Fruit fly (Drosophila melanogaster) whole organism, embryonic: ENCODE data around the gene CG5346.
A peak's percentile ranks its signal among the peaks of the same experiment; 100 is the strongest.

Experiments
- Awh ChIP-seq: fragments of 200-800 bp; sonication (Bioruptor generic); IDR thresholded peaks from 2 replicates; pipeline ENCODE4, ENCODE4 v1.3.6; 2022; ENCODE audit warnings: missing biosample characterization, missing genetic modification characterization
- CG10274 ChIP-seq: fragments of 200-800 bp; sonication (Bioruptor generic); optimal IDR thresholded peaks from 3 replicates; lab custom pipeline; 2017; ENCODE audit warnings: missing biosample characterization, mild to moderate bottlenecking, missing genetic modification characterization
- CG11247 ChIP-seq: fragments of 200-800 bp; sonication (Bioruptor generic); IDR thresholded peaks from 2 replicates; pipeline ENCODE4 v1.3.6; 2022; ENCODE audit warnings: missing biosample characterization, missing genetic modification characterization
- CG11504 ChIP-seq: fragments of 200-800 bp; sonication (Bioruptor generic); optimal IDR thresholded peaks from 3 replicates; lab custom pipeline; 2019; ENCODE audit warnings: missing biosample characterization, mild to moderate bottlenecking, missing genetic modification characterization, moderate library complexity
- CG13123 ChIP-seq: fragments of 200-800 bp; sonication (Bioruptor generic); optimal IDR thresholded peaks from 2 replicates; lab custom pipeline; 2016; ENCODE audit warnings: missing biosample characterization, missing genetic modification characterization
- CG13624 ChIP-seq: fragments of 200-800 bp; sonication (Bioruptor generic); optimal IDR thresholded peaks from 2 replicates; lab custom pipeline; 2016; ENCODE audit warnings: missing biosample characterization, missing genetic modification characterization
- CG13775 ChIP-seq: fragments of 200-800 bp; sonication (Bioruptor generic); optimal IDR thresholded peaks from 3 replicates; lab custom pipeline; 2017; ENCODE audit warnings: missing biosample characterization, mild to moderate bottlenecking, missing genetic modification characterization
- CG14965 ChIP-seq: fragments of 200-800 bp; sonication (Bioruptor generic); optimal IDR thresholded peaks from 2 replicates; lab custom pipeline; 2016; ENCODE audit warnings: missing biosample characterization, missing genetic modification characterization, borderline replicate concordance
- CG15011 ChIP-seq: fragments of 200-800 bp; sonication (Bioruptor generic); optimal IDR thresholded peaks from 3 replicates; lab custom pipeline; 2018; ENCODE audit warnings: missing biosample characterization, mild to moderate bottlenecking, missing genetic modification characterization
- CG16863 ChIP-seq: fragments of 200-800 bp; sonication (Bioruptor generic); optimal IDR thresholded peaks from 3 replicates; lab custom pipeline; 2016; ENCODE audit warnings: missing biosample characterization, missing genetic modification characterization
- CG18619 ChIP-seq: fragments of 200-800 bp; sonication (Bioruptor generic); optimal IDR thresholded peaks from 3 replicates; lab custom pipeline; 2017; ENCODE audit warnings: missing biosample characterization, mild to moderate bottlenecking, missing genetic modification characterization
- CG2875 ChIP-seq: fragments of 200-800 bp; sonication (Bioruptor generic); optimal IDR thresholded peaks from 2 replicates; lab custom pipeline; 2017; ENCODE audit warnings: missing biosample characterization, mild to moderate bottlenecking, missing genetic modification characterization, missing genetic modification reagents
- CG30431 ChIP-seq: fragments of 200-800 bp; sonication (Bioruptor generic); optimal IDR thresholded peaks from 2 replicates; lab custom pipeline; 2017; ENCODE audit warnings: missing biosample characterization, missing genetic modification characterization
- CG33557 ChIP-seq: fragments of 200-800 bp; sonication (Bioruptor generic); optimal IDR thresholded peaks from 2 replicates; lab custom pipeline; 2019; ENCODE audit warnings: missing biosample characterization, mild to moderate bottlenecking, missing genetic modification characterization, moderate library complexity
- CG34376 ChIP-seq: fragments of 200-800 bp; sonication (Bioruptor generic); optimal IDR thresholded peaks from 2 replicates; lab custom pipeline; 2018; ENCODE audit warnings: missing biosample characterization, mild to moderate bottlenecking, missing genetic modification characterization
- CG43689 ChIP-seq: fragments of 200-800 bp; sonication (Bioruptor generic); IDR thresholded peaks from 2 replicates; pipeline ENCODE4 v1.3.6; 2022; ENCODE audit warnings: missing biosample characterization, missing genetic modification characterization
- CG4730 ChIP-seq: fragments of 200-800 bp; sonication (Bioruptor generic); IDR thresholded peaks from 2 replicates; pipeline ENCODE4 v1.3.6; 2022; ENCODE audit warnings: missing biosample characterization, missing genetic modification characterization
- CG5180 ChIP-seq: fragments of 200-800 bp; sonication (Bioruptor generic); optimal IDR thresholded peaks from 3 replicates; lab custom pipeline; 2017; ENCODE audit warnings: missing biosample characterization, missing genetic modification characterization, mild to moderate bottlenecking, moderate library complexity, missing genetic modification reagents
- CG7556 ChIP-seq: fragments of 200-800 bp; sonication (Bioruptor generic); optimal IDR thresholded peaks from 2 replicates; lab custom pipeline; 2017; ENCODE audit warnings: missing biosample characterization, mild to moderate bottlenecking, missing genetic modification characterization
- CG9797 ChIP-seq: fragments of 200-800 bp; sonication (Bioruptor generic); optimal IDR thresholded peaks from 3 replicates; lab custom pipeline; 2018; ENCODE audit warnings: missing biosample characterization, mild to moderate bottlenecking, missing genetic modification characterization
- Deaf1 ChIP-seq: fragments of 200-800 bp; optimal IDR thresholded peaks from 3 replicates; lab custom pipeline; 2019; ENCODE audit warnings: missing biosample characterization, mild to moderate bottlenecking, missing genetic modification characterization, moderate library complexity
- Doc2 ChIP-seq: fragments of 200-800 bp; sonication (Bioruptor generic); IDR thresholded peaks from 2 replicates; pipeline ENCODE4 v1.3.6; 2022; ENCODE audit warnings: missing biosample characterization, missing genetic modification characterization
- Doc3 ChIP-seq: fragments of 200-800 bp; sonication (Bioruptor generic); IDR thresholded peaks from 3 replicates; pipeline ENCODE4 v1.3.6; 2022; ENCODE audit warnings: missing biosample characterization, missing genetic modification characterization; ENCODE audit not compliant: partially characterized antibody
- Hand ChIP-seq: fragments of 200-800 bp; sonication (Bioruptor generic); optimal IDR thresholded peaks from 2 replicates; lab custom pipeline; 2017; ENCODE audit warnings: mild to moderate bottlenecking, missing biosample characterization, missing genetic modification reagents, missing genetic modification characterization
- Hr3 ChIP-seq: fragments of 200-800 bp; sonication (Bioruptor generic); optimal IDR thresholded peaks from 3 replicates; lab custom pipeline; 2016; ENCODE audit warnings: missing biosample characterization, missing genetic modification characterization
- Hr51 ChIP-seq, 2 experiments: fragments of 200-800 bp; sonication (Bioruptor generic); optimal IDR thresholded peaks; 2 replicates in 1 of 2; 3 replicates in 1 of 2; lab custom pipeline; 2016 to 2018; ENCODE audit warnings: missing biosample characterization in 2 of 2, missing genetic modification characterization in 2 of 2, mild to moderate bottlenecking in 1 of 2, moderate library complexity in 1 of 2
- Lhr ChIP-seq: fragments of 200-800 bp; sonication (Bioruptor generic); optimal IDR thresholded peaks from 3 replicates; lab custom pipeline; 2017; ENCODE audit warnings: mild to moderate bottlenecking, missing biosample characterization, missing genetic modification reagents, missing genetic modification characterization
- Six4 ChIP-seq: fragments of 200-800 bp; sonication (Bioruptor generic); optimal IDR thresholded peaks from 2 replicates; lab custom pipeline; 2016; ENCODE audit warnings: missing biosample characterization, missing genetic modification characterization
- Usf ChIP-seq: fragments of 200-800 bp; sonication (Bioruptor generic); optimal IDR thresholded peaks from 2 replicates; lab custom pipeline; 2017; ENCODE audit warnings: missing genotype, missing biosample characterization, missing genetic modification characterization
- ato ChIP-seq: fragments of 200-800 bp; sonication (Bioruptor generic); IDR thresholded peaks from 2 replicates; pipeline ENCODE4 v1.3.6; 2022; ENCODE audit warnings: missing biosample characterization, missing genetic modification characterization; ENCODE audit not compliant: partially characterized antibody
- bigmax ChIP-seq: fragments of 200-800 bp; sonication (Bioruptor generic); optimal IDR thresholded peaks from 2 replicates; lab custom pipeline; 2018; ENCODE audit warnings: missing biosample characterization, mild to moderate bottlenecking, missing genetic modification characterization
- chinmo ChIP-seq: fragments of 200-800 bp; sonication (Bioruptor generic); IDR thresholded peaks from 4 replicates; pipeline ENCODE4 v1.3.6; 2022; ENCODE audit warnings: missing biosample characterization, missing genetic modification characterization; ENCODE audit not compliant: partially characterized antibody
- ci ChIP-seq: fragments of 200-800 bp; sonication (Bioruptor generic); IDR thresholded peaks from 3 replicates; pipeline ENCODE4 v1.3.6; 2022; ENCODE audit warnings: missing biosample characterization, missing genetic modification characterization
- corto ChIP-seq: fragments of 200-800 bp; sonication (Bioruptor generic); optimal IDR thresholded peaks from 2 replicates; lab custom pipeline; 2016; ENCODE audit warnings: missing biosample characterization, mild to moderate bottlenecking, missing genetic modification characterization, moderate library complexity
- dm ChIP-seq: fragments of 200-800 bp; sonication (Bioruptor generic); optimal IDR thresholded peaks from 3 replicates; lab custom pipeline; 2016; ENCODE audit warnings: missing biosample characterization, missing genetic modification characterization
- dmrt11E ChIP-seq: fragments of 200-800 bp; sonication (Bioruptor generic); optimal IDR thresholded peaks from 3 replicates; lab custom pipeline; 2018; ENCODE audit warnings: missing biosample characterization, mild to moderate bottlenecking, missing genetic modification characterization, moderate library complexity
- ems ChIP-seq: fragments of 200-800 bp; sonication (Bioruptor generic); optimal IDR thresholded peaks from 3 replicates; lab custom pipeline; 2016; ENCODE audit warnings: missing biosample characterization, missing genetic modification characterization
- fd3F ChIP-seq: fragments of 200-800 bp; sonication (Bioruptor generic); optimal IDR thresholded peaks from 2 replicates; lab custom pipeline; 2018; ENCODE audit warnings: missing biosample characterization, mild to moderate bottlenecking, missing genetic modification characterization, moderate library complexity
- gcm2 ChIP-seq: fragments of 200-800 bp; sonication (Bioruptor generic); optimal IDR thresholded peaks from 2 replicates; lab custom pipeline; 2016; ENCODE audit warnings: missing biosample characterization, missing genetic modification characterization
- gfzf ChIP-seq: fragments of 200-800 bp; sonication (Bioruptor generic); optimal IDR thresholded peaks from 2 replicates; lab custom pipeline; 2016; ENCODE audit warnings: missing biosample characterization, mild to moderate bottlenecking, missing genetic modification characterization, moderate library complexity
- klu ChIP-seq: fragments of 200-800 bp; sonication (Bioruptor generic); IDR thresholded peaks from 2 replicates; pipeline ENCODE4 v1.3.6; 2022; ENCODE audit warnings: missing biosample characterization, missing genetic modification characterization
- nau ChIP-seq: fragments of 200-800 bp; sonication (Bioruptor generic); optimal IDR thresholded peaks from 3 replicates; lab custom pipeline; 2017; ENCODE audit warnings: missing biosample characterization, mild to moderate bottlenecking, missing genetic modification characterization, missing genetic modification reagents
- peb ChIP-seq: fragments of 200-800 bp; sonication (Bioruptor generic); IDR thresholded peaks from 2 replicates; pipeline ENCODE4 v1.3.6; 2022; ENCODE audit warnings: missing biosample characterization, missing genetic modification characterization
- phol ChIP-seq: fragments of 200-800 bp; sonication (Bioruptor generic); optimal IDR thresholded peaks from 3 replicates; lab custom pipeline; 2018; ENCODE audit warnings: missing biosample characterization, mild to moderate bottlenecking, missing genetic modification characterization, moderate library complexity
- prd ChIP-seq, 3 experiments: fragments of >200 bp in 2 of 3; fragments of 200-800 bp in 1 of 3; sonication (Bioruptor generic) in 1 of 3; optimal IDR thresholded peaks in 2 of 3; IDR thresholded peaks in 1 of 3; 2 replicates in 2 of 3; 3 replicates in 1 of 3; pipeline versions ENCODE4 v1.3.6 to Lab custom; 2017 to 2022; ENCODE audit warnings: missing biosample characterization in 1 of 3, missing genetic modification characterization in 1 of 3
- row ChIP-seq: fragments of 200-800 bp; sonication (Bioruptor generic); IDR thresholded peaks from 3 replicates; pipeline ENCODE4 v1.3.6; 2022; ENCODE audit warnings: missing biosample characterization, missing genetic modification characterization
- scrt ChIP-seq: fragments of 200-800 bp; sonication (Bioruptor generic); optimal IDR thresholded peaks from 2 replicates; lab custom pipeline; 2018; ENCODE audit warnings: missing biosample characterization, mild to moderate bottlenecking, missing genetic modification characterization, moderate library complexity
- zfh2 ChIP-seq: fragments of 200-800 bp; sonication (Bioruptor generic); optimal IDR thresholded peaks from 2 replicates; lab custom pipeline; 2016; ENCODE audit warnings: missing biosample characterization, missing genetic modification characterization

Gene CG5346

dm6 chr3R:22494523-22495309, 33.7 kb downstream of the CG5346 start (continued):
- TF ChIP-seq CG33557 (GFP tag; lab: Kevin White, UChicago), result no peak
- peak; percentile 27; the same call in 1 of the 2 replicates for TF ChIP-seq CG43689 (GFP tag; lab: Robert Waterston, UW)
- TF ChIP-seq corto (GFP tag; lab: Kevin White, UChicago), result no peak
- TF ChIP-seq CG14965 (GFP tag; lab: Kevin White, UChicago), result no peak
- no peak for TF ChIP-seq CG30431 (GFP tag; lab: Kevin White, UChicago)
- no peak for TF ChIP-seq CG13624 (GFP tag; lab: Kevin White, UChicago)
- TF ChIP-seq ems (GFP tag; lab: Kevin White, UChicago), result no peak
- no peak for TF ChIP-seq zfh2
- TF ChIP-seq CG15011 (GFP tag; lab: Kevin White, UChicago), result no peak
- TF ChIP-seq peb (GFP tag; lab: Robert Waterston, UW), result no peak
- TF ChIP-seq klu (GFP tag; lab: Robert Waterston, UW), result no peak
- TF ChIP-seq Six4, result peak; percentile 9
- TF ChIP-seq CG16863 (GFP tag; lab: Kevin White, UChicago), result no peak
- no peak for TF ChIP-seq ci (GFP tag; lab: Robert Waterston, UW)
- peak; percentile 65 for TF ChIP-seq phol (tag; lab: Kevin White, UChicago)
- peak; percentile 50 for TF ChIP-seq nau (GFP tag; lab: Kevin White, UChicago)
- no peak for TF ChIP-seq gcm2 (GFP tag; lab: Kevin White, UChicago)
- TF ChIP-seq dmrt11E (tag; lab: Kevin White, UChicago), result no peak
- TF ChIP-seq Hr3, result no peak
- TF ChIP-seq scrt (GFP tag; lab: Kevin White, UChicago), result peak; percentile 52
- TF ChIP-seq Lhr (GFP tag; lab: Kevin White, UChicago), result no peak
- TF ChIP-seq Awh (GFP tag; lab: Robert Waterston, UW), result no peak
- no peak for TF ChIP-seq Hand
- peak; percentile 70 for TF ChIP-seq CG11504
- TF ChIP-seq Hr51 (GFP tag; optimal IDR thresholded peaks at IDR 0.05; lab: Kevin White, UChicago), result peak in 1 of 2 experiments; percentile 21
- TF ChIP-seq CG13775 (GFP tag; lab: Kevin White, UChicago), result no peak
- no peak for TF ChIP-seq Doc2 (GFP tag; lab: Robert Waterston, UW)
- no peak for TF ChIP-seq CG13123 (GFP tag; lab: Kevin White, UChicago)
- peak; percentile 53 for TF ChIP-seq CG7556 (GFP tag; lab: Kevin White, UChicago)
- no peak for TF ChIP-seq fd3F
- TF ChIP-seq CG4730 (GFP tag; lab: Robert Waterston, UW), result no peak
- no peak for TF ChIP-seq gfzf
- no peak for TF ChIP-seq Usf (GFP tag; lab: Kevin White, UChicago)
- TF ChIP-seq CG18619 (GFP tag; lab: Kevin White, UChicago), result no peak
- peak; percentile 60 for TF ChIP-seq row (GFP tag; lab: Robert Waterston, UW)
- TF ChIP-seq CG5180 (GFP tag; lab: Kevin White, UChicago), result no peak
- no peak for TF ChIP-seq prd (optimal IDR thresholded peaks at IDR 0.05; lab: Kevin White, UChicago)
- TF ChIP-seq prd (GFP tag; IDR thresholded peaks at IDR 0.05; lab: Robert Waterston, UW), result 0 out of 3 replicates have a peak, but pooled peaks have one; percentile 33
- no peak for TF ChIP-seq CG10274 (GFP tag; lab: Kevin White, UChicago)
- no peak for TF ChIP-seq CG2875 (GFP tag; lab: Kevin White, UChicago)
- TF ChIP-seq Doc3, result no peak
- no peak for TF ChIP-seq CG9797
- no peak for TF ChIP-seq CG34376 (GFP tag; lab: Kevin White, UChicago)
- TF ChIP-seq dm (GFP tag; lab: Kevin White, UChicago), result no peak
- TF ChIP-seq CG11247 (GFP tag; lab: Robert Waterston, UW), result no peak
- no peak for TF ChIP-seq bigmax (GFP tag; lab: Kevin White, UChicago)
- peak; percentile 66 for TF ChIP-seq Deaf1 (tag; lab: Kevin White, UChicago)
- TF ChIP-seq ato (GFP tag; lab: Robert Waterston, UW), result no peak
- TF ChIP-seq chinmo (GFP tag; lab: Robert Waterston, UW), result 0 out of 4 replicates have a peak, but pooled peaks have one; percentile 35
